Fruit fly (Drosophila melanogaster): ENCODE data around the gene frc.
A peak's percentile ranks its signal among the peaks of the same experiment; 100 is the strongest.

Gene frc

dm6 chr3L:17415967-17416749, 16.8 kb downstream of the frc start (continued):
- TF ChIP-seq Bteb2 (GFP tag; optimal IDR thresholded peaks at IDR 0.05), result no peak
- peak; percentile 42 for TF ChIP-seq maf-S (GFP tag; optimal IDR thresholded peaks at IDR 0.05)
- no peak for TF ChIP-seq bbx (GFP tag; IDR thresholded peaks at IDR 0.05; ENCODE audit: partially characterized antibody)
- TF ChIP-seq unpg (GFP tag; optimal IDR thresholded peaks at IDR 0.05), result peak; percentile 21

- TF ChIP-seq Poxn (GFP tag; IDR thresholded peaks at IDR 0.05), result no peak
- TF ChIP-seq sens (GFP tag), result peak; percentile 54
- TF ChIP-seq scrt (GFP tag; optimal IDR thresholded peaks at IDR 0.05), result no peak
- no peak for TF ChIP-seq CG4707 (GFP tag; optimal IDR thresholded peaks at IDR 0.05)
- peak; percentile 53 for TF ChIP-seq zen (tag; optimal IDR thresholded peaks at IDR 0.05)
- TF ChIP-seq CG18764 (GFP tag; optimal IDR thresholded peaks at IDR 0.05), result no peak
- 0 out of 2 replicates have a peak, but pooled peaks have one; percentile 8 for TF ChIP-seq vvl (GFP tag; IDR thresholded peaks at IDR 0.05)
- TF ChIP-seq tgo (GFP tag; IDR thresholded peaks at IDR 0.05), result no peak
- peak; percentile 39 for TF ChIP-seq Ets65A (GFP tag)
- peak; percentile 54 for TF ChIP-seq Med (GFP tag)
- 0 out of 2 replicates have a peak, but pooled peaks have one; percentile 7 for TF ChIP-seq CG4404 (GFP tag; IDR thresholded peaks at IDR 0.05)
- TF ChIP-seq Optix (GFP tag; IDR thresholded peaks at IDR 0.05), result no peak
- no peak for TF ChIP-seq CG11398 (GFP tag; optimal IDR thresholded peaks at IDR 0.05)
Observed at dm6 chr3L:17412146-17412545, 20.8 kb downstream of the frc start.

dm6 chr3L:17411273-17411672, 21.7 kb downstream of the frc start:
- peak; percentile 64 for TF ChIP-seq CG15479 (GFP tag; optimal IDR thresholded peaks at IDR 0.05)
- TF ChIP-seq zen (tag; optimal IDR thresholded peaks at IDR 0.05), result no peak
- TF ChIP-seq mirr (GFP tag; optimal IDR thresholded peaks at IDR 0.05), result peak; percentile 4

- peak; percentile 93 for TF ChIP-seq cad (GFP tag; optimal IDR thresholded peaks at IDR 0.05)
- TF ChIP-seq CG7963 (GFP tag; IDR thresholded peaks at IDR 0.05; ENCODE audit: partially characterized antibody), result no peak
- peak; percentile 60 for TF ChIP-seq CG12769 (tag; optimal IDR thresholded peaks at IDR 0.05)
- TF ChIP-seq chinmo (GFP tag; IDR thresholded peaks at IDR 0.05; ENCODE audit: partially characterized antibody), result 0 out of 4 replicates have a peak, but pooled peaks have one; percentile 13
- TF ChIP-seq knrl (GFP tag; IDR thresholded peaks at IDR 0.05; ENCODE audit: partially characterized antibody), result 0 out of 3 replicates have a peak, but pooled peaks have one; percentile 2
- TF ChIP-seq emc (GFP tag; optimal IDR thresholded peaks at IDR 0.05), result no peak
- TF ChIP-seq CG10979 (tag; optimal IDR thresholded peaks at IDR 0.05), result no peak
- TF ChIP-seq CG13296 (GFP tag; optimal IDR thresholded peaks at IDR 0.05), result no peak
- peak; percentile 52 for TF ChIP-seq CG15479 (GFP tag; optimal IDR thresholded peaks at IDR 0.05)
- no peak for TF ChIP-seq CG13894 (tag; optimal IDR thresholded peaks at IDR 0.05)
- peak in 1 of 2 experiments; percentile 82 for TF ChIP-seq tll (GFP tag; optimal IDR thresholded peaks at IDR 0.05)
- TF ChIP-seq vvl (GFP tag; IDR thresholded peaks at IDR 0.05), result 0 out of 2 replicates have a peak, but pooled peaks have one; percentile 2
- peak; percentile 58 for TF ChIP-seq kni (GFP tag; optimal IDR thresholded peaks at IDR 0.05)
- no peak for TF ChIP-seq CG2120 (GFP tag; optimal IDR thresholded peaks at IDR 0.05)
- TF ChIP-seq D (optimal IDR thresholded peaks at IDR 0.05), result peak; percentile 69
- TF ChIP-seq D (GFP tag; optimal IDR thresholded peaks at IDR 0.05), result no peak
- peak; percentile 55 for TF ChIP-seq pros (GFP tag; optimal IDR thresholded peaks at IDR 0.05)
- TF ChIP-seq dan (GFP tag; IDR thresholded peaks at IDR 0.05), result no peak
- no peak for TF ChIP-seq Taf1 (GFP tag; IDR thresholded peaks at IDR 0.05)
- TF ChIP-seq CG4360 (GFP tag; IDR thresholded peaks at IDR 0.05), result no peak
- no peak for TF ChIP-seq CG42726 (GFP tag; IDR thresholded peaks at IDR 0.05; ENCODE audit: partially characterized antibody)
- no peak for TF ChIP-seq Sin3A (optimal IDR thresholded peaks at IDR 0.05)
- peak; percentile 13 for TF ChIP-seq sd (tag; optimal IDR thresholded peaks at IDR 0.05)
- peak; percentile 22 for TF ChIP-seq abd-A (tag; optimal IDR thresholded peaks at IDR 0.05)
- TF ChIP-seq ci (GFP tag; IDR thresholded peaks at IDR 0.05), result 0 out of 3 replicates have a peak, but pooled peaks have one; percentile 19
- TF ChIP-seq CG13775 (GFP tag; optimal IDR thresholded peaks at IDR 0.05), result no peak
Observed at dm6 chr3L:17407480-17408093, 25.4 kb downstream of the frc start.
